Worm (Caenorhabditis elegans): ENCODE data around the gene hpa-1.

Gene hpa-1

DNA sequence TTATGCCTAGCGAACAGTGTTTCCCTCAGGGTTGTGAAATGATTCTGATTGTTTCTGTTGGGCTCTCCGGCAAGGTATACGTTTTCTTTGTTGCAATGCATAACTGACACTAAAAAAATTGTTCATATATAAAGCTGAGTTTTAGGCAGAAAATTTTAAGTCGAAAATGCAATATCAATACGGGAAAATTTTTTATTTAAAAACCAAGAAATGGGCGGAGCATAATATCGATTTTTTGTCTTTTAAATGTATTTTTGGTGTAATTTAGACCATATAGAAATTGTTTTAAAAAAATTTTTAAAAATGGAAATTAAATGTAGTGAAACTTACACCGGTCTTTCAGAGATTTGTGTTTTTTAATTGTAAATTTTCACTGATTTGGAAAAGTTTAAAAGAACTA lies 48.4 kb downstream of the hpa-1 start, which contains the start of gene Y105C5B.1413:
TSS of gene Y105C5B.1413 (minus strand) at position 101 of the 400 bp plus-strand sequence.
- no peak for TF ChIP-seq pha-4 (tag; optimal IDR thresholded peaks at IDR 0.05)
- no peak for TF ChIP-seq fkh-2 (tag; optimal IDR thresholded peaks at IDR 0.05)
- no peak for TF ChIP-seq unc-39 (tag; optimal IDR thresholded peaks at IDR 0.05)
- no peak for TF ChIP-seq ceh-82 (tag; optimal IDR thresholded peaks at IDR 0.05)
- no peak for TF ChIP-seq nhr-77 (tag; optimal IDR thresholded peaks at IDR 0.05)
- TF ChIP-seq aly-2 (tag; optimal IDR thresholded peaks at IDR 0.05), result no peak
- TF ChIP-seq ceh-28 (tag; optimal IDR thresholded peaks at IDR 0.05), result no peak
- no peak for TF ChIP-seq nhr-28 (tag; optimal IDR thresholded peaks at IDR 0.05)
- no peak for TF ChIP-seq nhr-11 (tag; optimal IDR thresholded peaks at IDR 0.05)
- no peak for TF ChIP-seq ZK546.5 (tag; optimal IDR thresholded peaks at IDR 0.05)
- TF ChIP-seq ztf-4 (tag; optimal IDR thresholded peaks at IDR 0.05), result no peak
- TF ChIP-seq mml-1 (tag; optimal IDR thresholded peaks at IDR 0.05), result no peak
- no peak for TF ChIP-seq lsy-12 (tag; optimal IDR thresholded peaks at IDR 0.05)
- no peak for TF ChIP-seq ama-1 (optimal IDR thresholded peaks at IDR 0.05)
- no peak for TF ChIP-seq nhr-23 (tag; optimal IDR thresholded peaks at IDR 0.05)
- no peak for TF ChIP-seq egl-27 (tag; optimal IDR thresholded peaks at IDR 0.05)
- no peak for TF ChIP-seq nhr-237 (tag; optimal IDR thresholded peaks at IDR 0.05)

DNA sequence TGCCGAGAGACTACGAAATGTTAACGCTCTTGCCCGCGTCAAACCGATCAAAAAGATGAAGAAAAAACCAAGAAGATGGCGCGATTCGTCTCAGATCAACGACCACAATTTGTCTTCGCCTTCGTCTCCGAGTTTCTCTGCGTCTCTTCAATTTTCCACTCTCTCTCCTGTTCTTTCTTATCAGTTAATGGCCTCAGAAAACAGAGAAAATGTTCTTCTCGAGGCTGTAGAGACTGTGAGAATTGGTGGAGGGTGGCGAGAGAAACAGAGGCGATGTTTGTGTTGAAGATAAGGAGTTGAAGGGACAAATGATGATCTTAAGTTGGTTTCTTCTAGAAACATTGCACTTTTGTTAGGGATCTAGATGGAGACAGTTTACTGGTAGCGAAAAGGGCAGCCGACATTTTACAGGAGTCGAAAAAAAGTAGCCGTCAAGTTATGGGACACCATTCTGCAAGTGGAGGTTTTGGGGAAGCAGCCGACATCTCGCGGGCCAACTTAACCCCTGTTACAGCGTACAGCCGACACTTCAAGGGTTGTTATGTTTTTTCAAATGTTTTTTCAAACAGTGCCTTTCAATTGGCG lies 51.9 kb downstream of the hpa-1 start:
- no peak for TF ChIP-seq nhr-237 (tag; optimal IDR thresholded peaks at IDR 0.05)
- TF ChIP-seq ceh-16 (tag; optimal IDR thresholded peaks at IDR 0.05), result no peak
- no peak for TF ChIP-seq sea-2 (GFP tag; optimal IDR thresholded peaks at IDR 0.05)
- TF ChIP-seq nhr-23 (tag; optimal IDR thresholded peaks at IDR 0.05), result peak; percentile 63
- TF ChIP-seq nhr-25 (tag; optimal IDR thresholded peaks at IDR 0.05), result peak; percentile 64
- peak; percentile 87 for TF ChIP-seq jun-1 (tag; optimal IDR thresholded peaks at IDR 0.05)
- TF ChIP-seq egl-5 (tag; optimal IDR thresholded peaks at IDR 0.05), result no peak
- TF ChIP-seq ztf-11 (tag; optimal IDR thresholded peaks at IDR 0.05), result no peak
- peak; percentile 92 for TF ChIP-seq pqm-1 (tag; optimal IDR thresholded peaks at IDR 0.05)
- peak; percentile 78 for TF ChIP-seq nhr-43 (tag; optimal IDR thresholded peaks at IDR 0.05; ENCODE audit: poor library complexity, severe bottlenecking)
- no peak for TF ChIP-seq daf-12 (tag; optimal IDR thresholded peaks at IDR 0.05)
- no peak for TF ChIP-seq fkh-10 (GFP tag; optimal IDR thresholded peaks at IDR 0.05)
- peak; percentile 37 for TF ChIP-seq unc-62 (GFP tag; optimal IDR thresholded peaks at IDR 0.05)
- peak; percentile 6 for TF ChIP-seq egl-27 (tag; optimal IDR thresholded peaks at IDR 0.05)
- TF ChIP-seq nhr-28 (tag; optimal IDR thresholded peaks at IDR 0.05), result no peak
- peak in 2 of 3 experiments; percentile 38 to 78 for TF ChIP-seq elt-3 (tag; optimal IDR thresholded peaks at IDR 0.05)
- no peak for TF ChIP-seq fkh-2 (tag; optimal IDR thresholded peaks at IDR 0.05)
- TF ChIP-seq fos-1 (tag; optimal IDR thresholded peaks at IDR 0.05), result no peak
- TF ChIP-seq lin-39 (tag; optimal IDR thresholded peaks at IDR 0.05), result no peak
- peak; percentile 63 for TF ChIP-seq ceh-28 (tag; optimal IDR thresholded peaks at IDR 0.05)
- TF ChIP-seq nfya-1 (tag; optimal IDR thresholded peaks at IDR 0.05; ENCODE audit: insufficient read depth), result peak; percentile 45
- peak; percentile 62 for TF ChIP-seq pha-4 (tag; optimal IDR thresholded peaks at IDR 0.05)
- TF ChIP-seq elt-2 (tag; optimal IDR thresholded peaks at IDR 0.05), result peak; percentile 99
- no peak for TF ChIP-seq unc-39 (tag; optimal IDR thresholded peaks at IDR 0.05)
- peak; percentile 2 for TF ChIP-seq R02D3.7 (tag; optimal IDR thresholded peaks at IDR 0.05)
- no peak for TF ChIP-seq aly-2 (tag; optimal IDR thresholded peaks at IDR 0.05)
- TF ChIP-seq zag-1 (tag; optimal IDR thresholded peaks at IDR 0.05), result no peak
- TF ChIP-seq snpc-4 (tag; optimal IDR thresholded peaks at IDR 0.05), result peak; percentile 74
- no peak for TF ChIP-seq nhr-11 (tag; optimal IDR thresholded peaks at IDR 0.05)
- no peak for TF ChIP-seq hmg-11 (tag; optimal IDR thresholded peaks at IDR 0.05)
- no peak for TF ChIP-seq nhr-12 (tag; optimal IDR thresholded peaks at IDR 0.05)
- no peak for TF ChIP-seq ceh-9 (tag; optimal IDR thresholded peaks at IDR 0.05)
- TF ChIP-seq elt-1 (tag; optimal IDR thresholded peaks at IDR 0.05), result peak; percentile 31
- peak; percentile 28 for TF ChIP-seq mdl-1 (tag; optimal IDR thresholded peaks at IDR 0.05)

Data from whole organism, L3 larva.